Fruit fly (Drosophila melanogaster) whole organism, larva: ENCODE measurements around the gene CG14153.

Source experiments
- noc ChIP-seq: fragments of 200-800 bp; sonication (Bioruptor generic); optimal IDR thresholded peaks from 3 replicates; lab custom pipeline; 2019; ENCODE audit warnings: missing biosample characterization, mild to moderate bottlenecking, missing genetic modification characterization, moderate library complexity

Gene CG14153

dm6 chr3L:10656451-10657198 lies 13.3 kb downstream of the CG14153 start:
- TF ChIP-seq noc (tag; lab: Kevin White, UChicago): peak; percentile 20

dm6 chr3L:10657311-10657710 lies 14.0 kb downstream of the CG14153 start:
- no peak for TF ChIP-seq noc (tag; lab: Kevin White, UChicago)

- TF ChIP-seq noc (tag; lab: Kevin White, UChicago): no peak
Observed at dm6 chr3L:10658362-10659127, 15.2 kb downstream of the CG14153 start.

- TF ChIP-seq noc (tag; lab: Kevin White, UChicago): no peak
Observed at dm6 chr3L:10659524-10659923, 16.2 kb downstream of the CG14153 start.

- TF ChIP-seq noc (tag; lab: Kevin White, UChicago): no peak
Observed at dm6 chr3L:10659993-10660743, 16.8 kb downstream of the CG14153 start.

dm6 chr3L:10660744-10661589 lies 17.6 kb downstream of the CG14153 start, which contains the start of the genes CG32066 and CG8003:
Gene CG32066, minus strand, starts transcription at chr3L:10661013.
Gene CG8003, plus strand, starts transcription at chr3L:10661475.
- TF ChIP-seq noc (tag; lab: Kevin White, UChicago): no peak

- TF ChIP-seq noc (tag; lab: Kevin White, UChicago): no peak
Observed at dm6 chr3L:10663190-10663763, 19.9 kb downstream of the CG14153 start, which contains the start of gene Adi1. Gene Adi1, plus strand, starts transcription at chr3L:10663376.

dm6 chr3L:10664511-10665062 lies 21.3 kb downstream of the CG14153 start, which contains the start of gene simj:
Gene simj, plus strand, starts transcription at chr3L:10664739.
- peak; percentile 44 for TF ChIP-seq noc (tag; lab: Kevin White, UChicago)

dm6 chr3L:10665433-10666150 lies 22.3 kb downstream of the CG14153 start:
- peak; percentile 98 for TF ChIP-seq noc (tag; lab: Kevin White, UChicago)

dm6 chr3L:10666511-10667003 lies 23.2 kb downstream of the CG14153 start:
- no peak for TF ChIP-seq noc (tag; lab: Kevin White, UChicago)

- no peak for TF ChIP-seq noc (tag; lab: Kevin White, UChicago)
Observed at dm6 chr3L:10667341-10667740, 24.0 kb downstream of the CG14153 start.

- TF ChIP-seq noc (tag; lab: Kevin White, UChicago): no peak
Observed at dm6 chr3L:10669592-10670400, 26.5 kb downstream of the CG14153 start.
